2 worm cellular contexts compared by ENCODE assay signal in genomic region chrX:8878709-8879108, ce11.
TF ChIP-seq lines count a peak whose summit lies in the region.

No protein-coding gene starts in this region.

TF ChIP-seq in whole organism, L1 larva, 84 proteins besides CTCF, POLR2A, EP300 and RAD21:
- TF ChIP-seq swsn-7 (tag; optimal IDR thresholded peaks at IDR 0.05; lab: Kevin White, UChicago) = no peak
- TF ChIP-seq fkh-4 (tag; optimal IDR thresholded peaks at IDR 0.05; lab: Kevin White, UChicago; ENCODE audit: borderline replicate concordance) = no peak
- peak; percentile 72 for TF ChIP-seq nhr-85 (tag; lab: Kevin White, UChicago)
- TF ChIP-seq zip-4 (GFP tag; optimal IDR thresholded peaks at IDR 0.05; lab: Kevin White, UChicago) = no peak
TF ChIP-seq in whole organism, L1 larva: peak in this region for 1.

TF ChIP-seq in whole organism, mixed stage, embryonic, 35 proteins besides CTCF, POLR2A, EP300 and RAD21:
- TF ChIP-seq M03D4.4 (tag; optimal IDR thresholded peaks at IDR 0.05; lab: Kevin White, UChicago) = no peak
- TF ChIP-seq nhr-237 (tag; optimal IDR thresholded peaks at IDR 0.05; lab: Kevin White, UChicago) = no peak
- peak; percentile 89 for TF ChIP-seq zip-8 (tag; optimal IDR thresholded peaks at IDR 0.05; lab: Kevin White, UChicago)
- TF ChIP-seq pha-4 (tag; optimal IDR thresholded peaks at IDR 0.05; lab: Kevin White, UChicago) = no peak
TF ChIP-seq in whole organism, mixed stage, embryonic: peak in this region for 1.
